Worm (Caenorhabditis elegans): Measurements from ENCODE around the gene nlp-36.

nlp-36 gene

ce11 chrIII:9521410-9522090 is 33.0 kb downstream of the nlp-36 start, which contains the start of the genes clu-1 and prp-40 (continued):
- TF ChIP-seq tbp1 (GFP tag; optimal IDR thresholded peaks at IDR 0.05) (peak; percentile 58), F55B11.4 (tag; optimal IDR thresholded peaks at IDR 0.05; ENCODE audit: borderline replicate concordance, insufficient read depth) (no peak), F52B5.7 (tag; optimal IDR thresholded peaks at IDR 0.05) (no peak), ztf-18 (tag; optimal IDR thresholded peaks at IDR 0.05) (peak; percentile 98), F57C9.4 (tag; optimal IDR thresholded peaks at IDR 0.05) (no peak), attf-5 (GFP tag; optimal IDR thresholded peaks at IDR 0.05) (peak; percentile 94), repo-1 (tag; optimal IDR thresholded peaks at IDR 0.05) (peak; percentile 44), K11D2.4 (GFP tag; IDR thresholded peaks at IDR 0.05) (no peak), D2030.7 (GFP tag; IDR thresholded peaks at IDR 0.05) (peak; percentile 79), sdz-38 (tag; optimal IDR thresholded peaks at IDR 0.05) (no peak), madf-6 (GFP tag; IDR thresholded peaks at IDR 0.05) (peak; percentile 79), hlh-26 (GFP tag; conservative IDR thresholded peaks at IDR 0.05) (no peak), F49E8.2 (tag; optimal IDR thresholded peaks at IDR 0.05; ENCODE audit: insufficient read depth) (peak; percentile 32), xnd-1 (tag; optimal IDR thresholded peaks at IDR 0.05) (peak; percentile 24), snpc-3.4 (tag; optimal IDR thresholded peaks at IDR 0.05) (no peak), lsl-1 (GFP tag; optimal IDR thresholded peaks at IDR 0.05) (peak; percentile 72), mel-28 (tag; optimal IDR thresholded peaks at IDR 0.05; ENCODE audit: borderline replicate concordance) (no peak), mxl-1 (tag; optimal IDR thresholded peaks at IDR 0.05) (no peak), Y67H2A.10 (GFP tag; conservative IDR thresholded peaks at IDR 0.05) (no peak), let-526 (GFP tag; IDR thresholded peaks at IDR 0.05) (no peak), F57A8.1 (GFP tag; optimal IDR thresholded peaks at IDR 0.05) (no peak), C17E4.6 (GFP tag; IDR thresholded peaks at IDR 0.05) (0 out of 2 replicates have a peak, but pooled peaks have one; percentile 26), nhr-27 (tag; optimal IDR thresholded peaks at IDR 0.05) (no peak), T07F8.4 (tag; optimal IDR thresholded peaks at IDR 0.05) (no peak), ets-4 (GFP tag; optimal IDR thresholded peaks at IDR 0.05) (no peak), cebp-2 (GFP tag; IDR thresholded peaks at IDR 0.05) (no peak), hmg-20 (GFP tag; IDR thresholded peaks at IDR 0.05) (peak; percentile 64; the same call in 1 of the 2 replicates), attf-3 (GFP tag; conservative IDR thresholded peaks at IDR 0.05) (peak; percentile 56; the same call in 1 of the 2 replicates), sptf-2 (GFP tag; optimal IDR thresholded peaks at IDR 0.05) (peak; percentile 13), lin-40 (tag; optimal IDR thresholded peaks at IDR 0.05) (peak; percentile 85), K12H6.12 (tag; optimal IDR thresholded peaks at IDR 0.05) (peak; percentile 70), ztf-28 (GFP tag; IDR thresholded peaks at IDR 0.05) (no peak), snpc-1.3 (tag; optimal IDR thresholded peaks at IDR 0.05; ENCODE audit: insufficient read depth) (peak; percentile 76), lsy-27 (tag; optimal IDR thresholded peaks at IDR 0.05; ENCODE audit: borderline replicate concordance, insufficient read depth) (no peak), madf-10 (tag; optimal IDR thresholded peaks at IDR 0.05) (peak; percentile 23), somi-1 (GFP tag; optimal IDR thresholded peaks at IDR 0.05) (no peak), unc-130 (GFP tag; optimal IDR thresholded peaks at IDR 0.05) (peak; percentile 39), ZK185.1 (tag; optimal IDR thresholded peaks at IDR 0.05; ENCODE audit: poor library complexity, severe bottlenecking) (peak; percentile 69), B0019.2 (GFP tag; conservative IDR thresholded peaks at IDR 0.05) (0 out of 2 replicates have a peak, but pooled peaks have one; percentile 33), athp-1 (tag; optimal IDR thresholded peaks at IDR 0.05) (peak; percentile 5), rec-8 (tag; optimal IDR thresholded peaks at IDR 0.05) (no peak), Y56A3A.18 (GFP tag; IDR thresholded peaks at IDR 0.05) (no peak), ama-1 (optimal IDR thresholded peaks at IDR 0.05) (no peak), ama-1 (GFP tag; optimal IDR thresholded peaks at IDR 0.05) (no peak), aptf-2 (GFP tag; conservative IDR thresholded peaks at IDR 0.05) (no peak), ztf-26 (tag; optimal IDR thresholded peaks at IDR 0.05) (peak; percentile 40), zim-3 (tag; optimal IDR thresholded peaks at IDR 0.05) (no peak)
